Worm (Caenorhabditis elegans): ENCODE data around the gene flr-1.

Gene flr-1

DNA sequence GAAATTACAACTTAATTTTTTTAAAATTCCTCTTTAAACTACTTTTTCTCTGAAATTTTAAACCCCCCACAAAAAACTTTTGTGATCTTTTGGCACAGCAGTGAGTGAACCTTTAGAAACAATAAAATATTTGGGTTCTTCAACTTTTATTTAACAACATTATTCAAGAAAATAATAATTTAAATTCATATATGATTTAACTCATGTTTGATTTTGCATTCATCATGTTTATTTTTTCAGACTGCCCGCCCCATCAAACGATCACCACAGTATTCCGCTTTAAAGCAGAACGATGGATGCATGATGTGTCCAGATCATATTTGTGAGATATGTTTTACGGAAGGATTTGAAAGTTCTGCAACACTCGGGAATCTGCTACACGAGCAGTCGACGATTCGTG lies 9.9 kb downstream of the flr-1 start, which contains the start of gene set-8:
set-8 (plus strand) TSS at position 301 of the 400 bp plus-strand sequence.
- no peak for TF ChIP-seq hlh-11 (tag; optimal IDR thresholded peaks at IDR 0.05)
- no peak for TF ChIP-seq ZK337.2 (GFP tag; IDR thresholded peaks at IDR 0.05)
- TF ChIP-seq skn-1 (tag; optimal IDR thresholded peaks at IDR 0.05), result no peak

- TF ChIP-seq lin-38 (GFP tag; IDR thresholded peaks at IDR 0.05) (peak; percentile 41; the same call in 1 of the 2 replicates), hlh-11 (tag; optimal IDR thresholded peaks at IDR 0.05) (no peak), lim-7 (GFP tag; IDR thresholded peaks at IDR 0.05) (peak; percentile 65), saeg-2 (GFP tag; IDR thresholded peaks at IDR 0.05) (no peak), daf-16 (GFP tag; optimal IDR thresholded peaks at IDR 0.05) (no peak), daf-16 (tag; optimal IDR thresholded peaks at IDR 0.05) (peak; percentile 35), aha-1 (tag) (peak; percentile 94), egl-43 (GFP tag; IDR thresholded peaks at IDR 0.05) (0 out of 2 replicates have a peak, but pooled peaks have one; percentile 37), madf-5 (GFP tag; IDR thresholded peaks at IDR 0.05) (0 out of 4 replicates have a peak, but pooled peaks of 1 of the 2 experiments have one; percentile 28)
These were observed 12.1 kb downstream of the flr-1 start for ce11 chrX:13444267-13444666.

DNA sequence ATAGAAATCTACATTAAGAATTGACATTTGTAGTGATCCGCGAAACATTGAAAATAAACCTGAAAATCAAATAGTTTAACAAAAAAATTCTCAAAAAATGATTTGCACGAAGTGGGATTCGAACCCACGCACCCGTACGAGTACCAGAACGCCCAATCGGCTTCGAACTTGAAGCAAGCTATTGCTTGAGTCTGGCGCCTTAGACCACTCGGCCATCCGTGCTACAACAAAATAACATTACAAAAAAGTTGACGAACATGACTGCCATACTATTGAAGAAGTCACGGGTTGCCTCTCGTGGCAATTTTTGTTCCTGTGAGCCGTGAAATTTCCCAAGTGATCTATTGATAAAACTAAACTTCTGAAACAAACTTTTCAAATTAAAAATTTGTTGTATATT lies 13.1 kb downstream of the flr-1 start:
- TF ChIP-seq egl-43 (GFP tag; IDR thresholded peaks at IDR 0.05) (peak; percentile 72), snpc-4 (tag; optimal IDR thresholded peaks at IDR 0.05) (no peak), lim-7 (GFP tag; IDR thresholded peaks at IDR 0.05) (0 out of 2 replicates have a peak, but pooled peaks have one; percentile 46), vab-7 (GFP tag; IDR thresholded peaks at IDR 0.05) (peak; percentile 48; the same call in 1 of the 2 replicates), php-3 (GFP tag; IDR thresholded peaks at IDR 0.05) (no peak), D1046.2 (GFP tag; IDR thresholded peaks at IDR 0.05) (0 out of 2 replicates have a peak, but pooled peaks have one; percentile 21), Y105C5A.15 (GFP tag; IDR thresholded peaks at IDR 0.05) (no peak), lin-38 (GFP tag; IDR thresholded peaks at IDR 0.05) (peak; percentile 35), dmd-8 (GFP tag; IDR thresholded peaks at IDR 0.05) (0 out of 2 replicates have a peak, but pooled peaks have one; percentile 15), zag-1 (tag; optimal IDR thresholded peaks at IDR 0.05) (no peak), daf-16 (GFP tag; optimal IDR thresholded peaks at IDR 0.05) (peak in 1 of 2 experiments; percentile 18), daf-16 (tag; optimal IDR thresholded peaks at IDR 0.05) (no peak), snpc-1.2 (GFP tag; IDR thresholded peaks at IDR 0.05) (peak; percentile 80), attf-4 (tag; optimal IDR thresholded peaks at IDR 0.05) (no peak), saeg-2 (GFP tag; IDR thresholded peaks at IDR 0.05) (no peak)

DNA sequence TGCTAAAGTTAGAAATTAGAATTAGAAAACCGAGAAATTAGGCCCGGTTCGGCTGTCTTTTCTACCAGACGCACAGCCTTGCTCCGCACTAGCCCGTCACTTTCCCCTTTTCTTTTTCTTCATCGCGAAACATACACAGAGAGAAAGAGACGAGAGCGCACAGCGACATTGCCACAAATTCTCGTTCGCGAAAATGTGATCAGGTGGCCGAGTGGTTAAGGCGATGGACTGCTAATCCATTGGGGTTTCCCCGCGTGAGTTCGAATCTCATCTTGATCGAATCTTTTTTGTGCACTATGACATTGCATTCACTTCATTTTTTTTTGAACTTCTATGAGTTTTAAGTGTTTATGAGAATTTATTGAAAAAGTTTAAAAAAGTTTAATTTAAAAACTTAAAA lies 13.9 kb downstream of the flr-1 start:
- 0 out of 2 replicates have a peak, but pooled peaks have one; percentile 69 for TF ChIP-seq D1046.2 (GFP tag; IDR thresholded peaks at IDR 0.05)
- no peak for TF ChIP-seq egl-27 (tag; optimal IDR thresholded peaks at IDR 0.05)
- TF ChIP-seq F44E2.7 (GFP tag; IDR thresholded peaks at IDR 0.05), result no peak
- peak; percentile 19 for TF ChIP-seq nhr-77 (tag; optimal IDR thresholded peaks at IDR 0.05)
- peak; percentile 5 for TF ChIP-seq dpl-1 (GFP tag; optimal IDR thresholded peaks at IDR 0.05)
- TF ChIP-seq snpc-4 (tag; optimal IDR thresholded peaks at IDR 0.05), result no peak
- peak; percentile 42; the same call in 1 of the 2 replicates for TF ChIP-seq F26F4.8 (GFP tag; conservative IDR thresholded peaks at IDR 0.05)
- no peak for TF ChIP-seq mep-1 (tag; optimal IDR thresholded peaks at IDR 0.05)
- TF ChIP-seq cey-2 (tag; optimal IDR thresholded peaks at IDR 0.05; ENCODE audit: borderline replicate concordance, insufficient read depth), result no peak
- TF ChIP-seq nhr-237 (tag; optimal IDR thresholded peaks at IDR 0.05), result no peak
- TF ChIP-seq nhr-6 (tag; optimal IDR thresholded peaks at IDR 0.05), result peak; percentile 16
- TF ChIP-seq lir-3 (tag; optimal IDR thresholded peaks at IDR 0.05), result no peak
- TF ChIP-seq ceh-44 (GFP tag; IDR thresholded peaks at IDR 0.05), result 0 out of 2 replicates have a peak, but pooled peaks have one; percentile 40
- TF ChIP-seq zfp-2 (tag; optimal IDR thresholded peaks at IDR 0.05), result no peak
- TF ChIP-seq hlh-30 (tag; optimal IDR thresholded peaks at IDR 0.05; ENCODE audit: insufficient read depth), result peak; percentile 70
- TF ChIP-seq pha-4 (GFP tag; IDR thresholded peaks at IDR 0.05), result no peak
- no peak for TF ChIP-seq pha-4 (tag; optimal IDR thresholded peaks at IDR 0.05)
- peak; percentile 77 for TF ChIP-seq vab-7 (GFP tag; IDR thresholded peaks at IDR 0.05)
- no peak for TF ChIP-seq attf-4 (tag; optimal IDR thresholded peaks at IDR 0.05)
- TF ChIP-seq ceh-62 (tag; optimal IDR thresholded peaks at IDR 0.05), result no peak
- TF ChIP-seq hif-1 (tag; optimal IDR thresholded peaks at IDR 0.05), result no peak
- peak; percentile 23 for TF ChIP-seq zip-2 (tag; optimal IDR thresholded peaks at IDR 0.05)
- peak; percentile 0 to 37 for TF ChIP-seq daf-16 (GFP tag; optimal IDR thresholded peaks at IDR 0.05)
- peak; percentile 52 for TF ChIP-seq daf-16 (tag; optimal IDR thresholded peaks at IDR 0.05)
- TF ChIP-seq dmd-9 (GFP tag; IDR thresholded peaks at IDR 0.05), result no peak
- TF ChIP-seq nhr-76 (tag; optimal IDR thresholded peaks at IDR 0.05), result no peak
- peak; percentile 79 for TF ChIP-seq mes-2 (tag; optimal IDR thresholded peaks at IDR 0.05; ENCODE audit: poor library complexity, severe bottlenecking)
- TF ChIP-seq tag-97 (GFP tag; IDR thresholded peaks at IDR 0.05), result no peak
- no peak for TF ChIP-seq F10B5.3 (tag; optimal IDR thresholded peaks at IDR 0.05)
- TF ChIP-seq nhr-25 (tag; optimal IDR thresholded peaks at IDR 0.05; ENCODE audit: borderline replicate concordance, insufficient read depth), result no peak
